Fruit fly (Drosophila melanogaster): Measurements from ENCODE around the gene Osi17.

The Osi17 gene

dm6 chr3R:6373512-6374306 lies 62.1 kb downstream of the Osi17 start (continued):
- TF ChIP-seq CG6792 (GFP tag; optimal IDR thresholded peaks at IDR 0.05), result peak; percentile 14
- TF ChIP-seq Met (GFP tag; optimal IDR thresholded peaks at IDR 0.05), result peak; percentile 55
- no peak for TF ChIP-seq CG1621 (tag; optimal IDR thresholded peaks at IDR 0.05)
- TF ChIP-seq acj6 (GFP tag; optimal IDR thresholded peaks at IDR 0.05), result peak; percentile 48
- TF ChIP-seq CG3919 (GFP tag; optimal IDR thresholded peaks at IDR 0.05), result peak; percentile 26
- no peak for TF ChIP-seq fd59A (GFP tag; optimal IDR thresholded peaks at IDR 0.05)
- peak; percentile 6 for TF ChIP-seq Sox15 (GFP tag; optimal IDR thresholded peaks at IDR 0.05)
- TF ChIP-seq dac (GFP tag; optimal IDR thresholded peaks at IDR 0.05), result no peak
- TF ChIP-seq Hr38 (GFP tag; optimal IDR thresholded peaks at IDR 0.05), result no peak
- TF ChIP-seq CG6854 (GFP tag; optimal IDR thresholded peaks at IDR 0.05), result peak; percentile 4
- peak; percentile 29 for TF ChIP-seq fd85E (GFP tag; optimal IDR thresholded peaks at IDR 0.05)
- TF ChIP-seq esn (GFP tag; optimal IDR thresholded peaks at IDR 0.05), result peak; percentile 69
- TF ChIP-seq CG11294 (GFP tag; IDR thresholded peaks at IDR 0.05), result no peak
- peak; percentile 38 for TF ChIP-seq lz (GFP tag; optimal IDR thresholded peaks at IDR 0.05)
- TF ChIP-seq ss (GFP tag; optimal IDR thresholded peaks at IDR 0.05), result peak in 1 of 2 experiments; percentile 2
- peak; percentile 14 for TF ChIP-seq CG3032 (tag; optimal IDR thresholded peaks at IDR 0.05)
- no peak for TF ChIP-seq Eip93F (GFP tag; optimal IDR thresholded peaks at IDR 0.05)

dm6 chr3R:6374307-6374574 lies 62.7 kb downstream of the Osi17 start, which contains the start of gene CG42564:
Gene CG42564 (plus strand): TSS chr3R:6374475.
- TF ChIP-seq esn (GFP tag; optimal IDR thresholded peaks at IDR 0.05) (peak; percentile 33), CG16779 (tag; optimal IDR thresholded peaks at IDR 0.05) (no peak)

- no peak for TF ChIP-seq fkh (GFP tag; optimal IDR thresholded peaks at IDR 0.05)
- TF ChIP-seq Smox (GFP tag; optimal IDR thresholded peaks at IDR 0.05), result no peak
- TF ChIP-seq Sox15 (GFP tag; optimal IDR thresholded peaks at IDR 0.05), result no peak
- TF ChIP-seq CG6808 (GFP tag; optimal IDR thresholded peaks at IDR 0.05), result no peak
- TF ChIP-seq Hr38 (GFP tag; optimal IDR thresholded peaks at IDR 0.05), result no peak
- no peak for TF ChIP-seq Blimp-1 (GFP tag; optimal IDR thresholded peaks at IDR 0.05)
- no peak for TF ChIP-seq CG6792 (GFP tag; optimal IDR thresholded peaks at IDR 0.05)
- TF ChIP-seq svp (GFP tag), result no peak
- TF ChIP-seq CG9139 (GFP tag; optimal IDR thresholded peaks at IDR 0.05), result no peak
- no peak for TF ChIP-seq CG11294 (GFP tag; IDR thresholded peaks at IDR 0.05)
- no peak for TF ChIP-seq achi (GFP tag; optimal IDR thresholded peaks at IDR 0.05)
- no peak for TF ChIP-seq CG6854 (GFP tag; optimal IDR thresholded peaks at IDR 0.05)
- TF ChIP-seq CG10669 (GFP tag; optimal IDR thresholded peaks at IDR 0.05), result no peak
- no peak for TF ChIP-seq CG34406 (GFP tag; optimal IDR thresholded peaks at IDR 0.05)
- TF ChIP-seq CG8632 (GFP tag; optimal IDR thresholded peaks at IDR 0.05), result no peak
These were observed 64.4 kb downstream of the Osi17 start, which contains the start of gene CRAT for dm6 chr3R:6375944-6376343. Gene CRAT (minus strand): TSS chr3R:6376044.

All from whole organism, prepupa.